Fruit fly (Drosophila melanogaster): ENCODE measurements around the gene mtgo.

Gene mtgo

dm6 chr2L:16684908-16685611 is 140.2 kb downstream of the mtgo start (continued):
- TF ChIP-seq cyc (GFP tag; optimal IDR thresholded peaks at IDR 0.05), result peak; percentile 7
- peak; percentile 79 for TF ChIP-seq svp (GFP tag)
- TF ChIP-seq fkh (GFP tag; optimal IDR thresholded peaks at IDR 0.05), result no peak
- TF ChIP-seq Sox15 (GFP tag; optimal IDR thresholded peaks at IDR 0.05), result peak; percentile 65
- no peak for TF ChIP-seq Sox14 (GFP tag; optimal IDR thresholded peaks at IDR 0.05)
- no peak for TF ChIP-seq Sox102F (GFP tag; optimal IDR thresholded peaks at IDR 0.05)
- TF ChIP-seq Met (GFP tag; optimal IDR thresholded peaks at IDR 0.05), result peak; percentile 75
- peak; percentile 87 for TF ChIP-seq CG8632 (GFP tag; optimal IDR thresholded peaks at IDR 0.05)
- TF ChIP-seq Lpt (GFP tag; optimal IDR thresholded peaks at IDR 0.05), result peak; percentile 83
- peak; percentile 87 for TF ChIP-seq CG32006 (GFP tag; optimal IDR thresholded peaks at IDR 0.05)
- TF ChIP-seq Eip78C (GFP tag), result peak; percentile 93
- TF ChIP-seq CG11294 (GFP tag; IDR thresholded peaks at IDR 0.05), result peak; percentile 49
- TF ChIP-seq CG6808 (GFP tag; optimal IDR thresholded peaks at IDR 0.05), result peak; percentile 81
- TF ChIP-seq CG10631 (GFP tag; optimal IDR thresholded peaks at IDR 0.05), result peak; percentile 86
- peak; percentile 89 for TF ChIP-seq CG3032 (tag; optimal IDR thresholded peaks at IDR 0.05)
- peak; percentile 61 for TF ChIP-seq Smox (GFP tag; optimal IDR thresholded peaks at IDR 0.05)
- peak; percentile 63 for TF ChIP-seq CG15336 (GFP tag; IDR thresholded peaks at IDR 0.05)
- TF ChIP-seq OdsH (GFP tag; optimal IDR thresholded peaks at IDR 0.05), result peak; percentile 85
- TF ChIP-seq CG1621 (tag; optimal IDR thresholded peaks at IDR 0.05), result peak; percentile 5
- TF ChIP-seq dac (GFP tag; optimal IDR thresholded peaks at IDR 0.05), result no peak
- peak; percentile 42 for TF ChIP-seq Eip75B (GFP tag; optimal IDR thresholded peaks at IDR 0.05)

- no peak for TF ChIP-seq CG32006 (GFP tag; optimal IDR thresholded peaks at IDR 0.05)
- no peak for TF ChIP-seq CG4318 (GFP tag; optimal IDR thresholded peaks at IDR 0.05)
- TF ChIP-seq Eip78C (GFP tag), result no peak
- no peak for TF ChIP-seq Smox (GFP tag; optimal IDR thresholded peaks at IDR 0.05)
- TF ChIP-seq salr (GFP tag; optimal IDR thresholded peaks at IDR 0.05), result no peak
- TF ChIP-seq CG6808 (GFP tag; optimal IDR thresholded peaks at IDR 0.05), result no peak
- no peak for TF ChIP-seq spab (GFP tag; optimal IDR thresholded peaks at IDR 0.05)
- no peak for TF ChIP-seq ss (GFP tag; optimal IDR thresholded peaks at IDR 0.05)
- no peak for TF ChIP-seq CG6163 (GFP tag; IDR thresholded peaks at IDR 0.05)
- no peak for TF ChIP-seq CG8119 (GFP tag; IDR thresholded peaks at IDR 0.05)
- TF ChIP-seq dac (GFP tag; optimal IDR thresholded peaks at IDR 0.05), result no peak
- no peak for TF ChIP-seq CG31627 (GFP tag; optimal IDR thresholded peaks at IDR 0.05)
- no peak for TF ChIP-seq lz (GFP tag; optimal IDR thresholded peaks at IDR 0.05)
- no peak for TF ChIP-seq Hr4 (GFP tag; optimal IDR thresholded peaks at IDR 0.05)
- TF ChIP-seq acj6 (GFP tag; optimal IDR thresholded peaks at IDR 0.05), result no peak
- no peak for TF ChIP-seq dsx (GFP tag; optimal IDR thresholded peaks at IDR 0.05; ENCODE audit: poor library complexity, severe bottlenecking)
These were observed 140.7 kb downstream of the mtgo start for dm6 chr2L:16685612-16685912.

dm6 chr2L:16686412-16687043 is 141.7 kb downstream of the mtgo start:
- TF ChIP-seq Ets21C (GFP tag; optimal IDR thresholded peaks at IDR 0.05), result no peak
- no peak for TF ChIP-seq CG34406 (GFP tag; optimal IDR thresholded peaks at IDR 0.05)
- peak; percentile 62 for TF ChIP-seq CG3919 (GFP tag; optimal IDR thresholded peaks at IDR 0.05)
- TF ChIP-seq CG4318 (GFP tag; optimal IDR thresholded peaks at IDR 0.05), result no peak
- peak; percentile 65 for TF ChIP-seq CG3032 (tag; optimal IDR thresholded peaks at IDR 0.05)
- peak; percentile 83 for TF ChIP-seq CG6808 (GFP tag; optimal IDR thresholded peaks at IDR 0.05)
- peak; percentile 17 for TF ChIP-seq acj6 (GFP tag; optimal IDR thresholded peaks at IDR 0.05)
- peak; percentile 28 for TF ChIP-seq CG8319 (GFP tag; optimal IDR thresholded peaks at IDR 0.05)
- peak; percentile 47 for TF ChIP-seq achi (GFP tag; optimal IDR thresholded peaks at IDR 0.05)
- TF ChIP-seq eg (GFP tag; IDR thresholded peaks at IDR 0.05), result peak; percentile 89
- peak; percentile 82 for TF ChIP-seq CG6854 (GFP tag; optimal IDR thresholded peaks at IDR 0.05)
- peak; percentile 26 for TF ChIP-seq CG6792 (GFP tag; optimal IDR thresholded peaks at IDR 0.05)
- TF ChIP-seq CG32006 (GFP tag; optimal IDR thresholded peaks at IDR 0.05), result peak; percentile 62
- no peak for TF ChIP-seq fkh (GFP tag; optimal IDR thresholded peaks at IDR 0.05)
- peak; percentile 50 for TF ChIP-seq dac (GFP tag; optimal IDR thresholded peaks at IDR 0.05)
- TF ChIP-seq net (GFP tag; optimal IDR thresholded peaks at IDR 0.05), result peak; percentile 70
- peak; percentile 28 for TF ChIP-seq lz (GFP tag; optimal IDR thresholded peaks at IDR 0.05)
- TF ChIP-seq CG10669 (GFP tag; optimal IDR thresholded peaks at IDR 0.05), result peak; percentile 57
- TF ChIP-seq Eip93F (GFP tag; optimal IDR thresholded peaks at IDR 0.05), result no peak
- TF ChIP-seq CG9139 (GFP tag; optimal IDR thresholded peaks at IDR 0.05), result peak; percentile 84
- peak; percentile 51 for TF ChIP-seq vri (GFP tag; optimal IDR thresholded peaks at IDR 0.05)
- peak; percentile 24 for TF ChIP-seq CG8632 (GFP tag; optimal IDR thresholded peaks at IDR 0.05)
- peak; percentile 53 for TF ChIP-seq Sox14 (GFP tag; optimal IDR thresholded peaks at IDR 0.05)
- peak; percentile 41; the same call in 1 of the 2 replicates for TF ChIP-seq Gug (GFP tag; IDR thresholded peaks at IDR 0.05)

Data from whole organism, prepupa.